Worm (Caenorhabditis elegans) whole organism, dauer: Measurements from ENCODE around the gene srx-65.

ENCODE experiments used
- unc-62 ChIP-seq: sonication (generic microtip); optimal IDR thresholded peaks from 2 replicates; lab custom pipeline; 2017; ENCODE audit warnings: missing biosample characterization, missing genetic modification reagents, missing genetic modification characterization

Gene srx-65

ce11 chrV:3961235-3961634 is 39.5 kb downstream of the srx-65 start, which contains the start of gene cyp-34A6:
Gene cyp-34A6, minus strand, starts transcription at chrV:3961335.
- TF ChIP-seq unc-62 (GFP tag; lab: Kevin White, UChicago) = no peak

ce11 chrV:3963715-3964114 is 42.0 kb downstream of the srx-65 start, which contains the start of gene cyp-34A7:
Gene cyp-34A7, minus strand, starts transcription at chrV:3963815.
- TF ChIP-seq unc-62 (GFP tag; lab: Kevin White, UChicago) = no peak

- no peak for TF ChIP-seq unc-62 (GFP tag; lab: Kevin White, UChicago)
Observed at ce11 chrV:3967762-3968161, 46.0 kb downstream of the srx-65 start, which contains the start of gene cyp-34A8. Gene cyp-34A8, minus strand, starts transcription at chrV:3967823.

ce11 chrV:3968929-3969328 is 47.2 kb downstream of the srx-65 start:
- TF ChIP-seq unc-62 (GFP tag; lab: Kevin White, UChicago) = no peak

- TF ChIP-seq unc-62 (GFP tag; lab: Kevin White, UChicago) = no peak
Observed at ce11 chrV:3969664-3970063, 47.9 kb downstream of the srx-65 start.

- TF ChIP-seq unc-62 (GFP tag; lab: Kevin White, UChicago) = no peak
Observed at ce11 chrV:3970410-3970809, 48.7 kb downstream of the srx-65 start, which contains the start of gene cyp-34A9. Gene cyp-34A9, minus strand, starts transcription at chrV:3970540.
